Worm (Caenorhabditis elegans) whole organism, midembryonic: ENCODE data around the gene fbxa-153.

Experiments
- cog-1 ChIP-seq: sonication (generic microtip); optimal IDR thresholded peaks from 2 replicates; lab custom pipeline; 2016; ENCODE audit warnings: missing genetic modification characterization, missing compliant biosample characterization
- flt-1 ChIP-seq: fragments of 200-800 bp; sonication (Bioruptor generic); IDR thresholded peaks from 2 replicates; pipeline ENCODE4 v1.3.6; 2022; ENCODE audit warnings: missing genetic modification characterization, missing compliant biosample characterization
- ztf-29 ChIP-seq: fragments of 200-800 bp; sonication (Bioruptor generic); IDR thresholded peaks from 2 replicates; pipeline ENCODE4 v1.3.6; 2022; ENCODE audit warnings: missing genetic modification reagents, missing genetic modification characterization, missing compliant biosample characterization

DNA sequence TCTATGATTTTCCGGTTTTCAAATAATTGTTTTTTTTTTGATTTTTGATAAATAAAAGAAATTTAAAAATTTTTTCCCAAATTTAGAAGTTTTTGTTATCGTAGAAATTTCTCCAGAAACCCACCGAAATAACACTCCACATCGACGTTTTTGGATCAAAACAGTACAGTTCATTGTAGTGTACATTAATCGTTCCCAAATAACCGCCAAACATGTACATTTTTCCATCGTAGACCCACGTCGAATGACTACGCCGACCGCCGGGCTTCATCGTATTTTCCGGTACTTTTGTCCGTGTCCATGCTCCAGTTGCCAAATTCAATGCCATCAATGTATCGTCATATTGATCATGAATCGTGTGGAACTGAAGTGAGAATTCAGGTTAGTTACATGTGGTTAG, 43.9 kb upstream of the fbxa-153 start, which contains the start of gene F53E4.2:
- TF ChIP-seq ztf-29 (no peak), cog-1 (tag; lab: Kevin White, UChicago) (no peak), flt-1 (GFP tag; lab: Robert Waterston, UW) (no peak)
